Worm (Caenorhabditis elegans): Measurements from ENCODE around the gene gmeb-1.

DNA sequence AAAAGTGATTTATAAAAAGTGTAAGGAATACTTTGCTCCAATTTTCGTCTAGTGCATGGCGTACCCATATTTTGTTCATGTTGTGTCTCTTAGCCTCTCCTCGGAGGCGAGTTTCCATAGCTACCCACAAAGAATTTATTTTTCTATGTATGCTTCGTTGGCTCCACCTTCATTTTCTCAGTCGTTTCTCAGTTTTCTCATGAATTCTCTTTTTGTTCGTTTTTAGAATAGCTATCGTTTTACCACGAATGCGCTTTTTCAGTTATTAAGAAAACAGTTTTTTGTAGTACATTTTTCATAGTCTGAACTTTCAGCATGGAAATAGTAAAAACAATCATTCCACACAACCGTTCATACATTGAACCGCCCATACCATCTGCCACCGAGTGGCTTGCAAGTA is 13.0 kb upstream of the gmeb-1 start, which contains the start of gene osta-1:
- no peak for TF ChIP-seq snpc-4 (GFP tag; optimal IDR thresholded peaks at IDR 0.05)
- TF ChIP-seq snpc-4 (tag; optimal IDR thresholded peaks at IDR 0.05), result no peak
- no peak for TF ChIP-seq rcor-1 (GFP tag; IDR thresholded peaks at IDR 0.05)
- TF ChIP-seq unc-62 (GFP tag; optimal IDR thresholded peaks at IDR 0.05), result no peak

Data from whole organism, young adult.